Fruit fly (Drosophila melanogaster) whole organism, embryonic: ENCODE results near the gene Tep4.
A peak's percentile ranks its signal among the peaks of the same experiment; 100 is the strongest.

Source experiments
- Adf1 ChIP-seq: fragments of 200-800 bp; sonication (Bioruptor generic); IDR thresholded peaks from 2 replicates; pipeline ENCODE4 v1.3.6; 2022; ENCODE audit warnings: missing biosample characterization, missing genetic modification characterization
- Atf6 ChIP-seq: fragments of 200-800 bp; sonication (Bioruptor generic); IDR thresholded peaks from 2 replicates; pipeline ENCODE4 v1.3.6; 2022; ENCODE audit warnings: missing biosample characterization, missing genetic modification characterization
- CG11456 ChIP-seq: fragments of 200-800 bp; sonication (Bioruptor generic); IDR thresholded peaks from 3 replicates; pipeline ENCODE4 v1.3.6; 2022; ENCODE audit warnings: missing biosample characterization, missing genetic modification characterization
- CG11696 ChIP-seq: fragments of 200-800 bp; sonication (Bioruptor generic); IDR thresholded peaks from 2 replicates; pipeline ENCODE4 v1.3.6; 2022; ENCODE audit warnings: missing biosample characterization, missing genetic modification characterization
- CG12299 ChIP-seq: fragments of 200-800 bp; sonication (Bioruptor generic); optimal IDR thresholded peaks from 2 replicates; lab custom pipeline; 2018; ENCODE audit warnings: missing biosample characterization, mild to moderate bottlenecking, missing genetic modification characterization
- CG13775 ChIP-seq: fragments of 200-800 bp; sonication (Bioruptor generic); optimal IDR thresholded peaks from 3 replicates; lab custom pipeline; 2017; ENCODE audit warnings: missing biosample characterization, mild to moderate bottlenecking, missing genetic modification characterization
- CG14667 ChIP-seq: fragments of 200-800 bp; sonication (Bioruptor generic); IDR thresholded peaks from 2 replicates; pipeline ENCODE4 v1.3.6; 2022; ENCODE audit warnings: missing biosample characterization, missing genetic modification characterization
- CG1792 ChIP-seq: fragments of 200-800 bp; sonication (Bioruptor generic); optimal IDR thresholded peaks from 2 replicates; lab custom pipeline; 2016; ENCODE audit warnings: missing biosample characterization, missing genetic modification characterization
- CG4404 ChIP-seq: fragments of 200-800 bp; sonication (Bioruptor generic); IDR thresholded peaks from 2 replicates; pipeline ENCODE4 v1.3.6; 2022; ENCODE audit warnings: missing biosample characterization, missing genetic modification characterization
- CG6254 ChIP-seq: fragments of 200-800 bp; sonication (Bioruptor generic); optimal IDR thresholded peaks from 3 replicates; lab custom pipeline; 2017; ENCODE audit warnings: mild to moderate bottlenecking, missing biosample characterization, missing genetic modification reagents, missing genetic modification characterization
- CG6854 ChIP-seq: fragments of 200-800 bp; sonication (Bioruptor generic); optimal IDR thresholded peaks from 3 replicates; lab custom pipeline; 2017; ENCODE audit warnings: missing biosample characterization, mild to moderate bottlenecking, missing genetic modification characterization
- CG7271 ChIP-seq: fragments of 200-800 bp; sonication (Bioruptor generic); optimal IDR thresholded peaks from 2 replicates; lab custom pipeline; 2018; ENCODE audit warnings: missing biosample characterization, mild to moderate bottlenecking, missing genetic modification characterization, moderate library complexity
- CG7987 ChIP-seq: fragments of 200-800 bp; sonication (Bioruptor generic); optimal IDR thresholded peaks from 2 replicates; lab custom pipeline; 2018; ENCODE audit warnings: missing biosample characterization, mild to moderate bottlenecking, missing genetic modification characterization, moderate library complexity
- CG8359 ChIP-seq: fragments of 200-800 bp; sonication (Bioruptor generic); optimal IDR thresholded peaks from 2 replicates; lab custom pipeline; 2017; ENCODE audit warnings: missing biosample characterization, mild to moderate bottlenecking, missing genetic modification characterization, borderline replicate concordance
- CG8478 ChIP-seq: fragments of >200 bp; optimal IDR thresholded peaks from 2 replicates; lab custom pipeline; 2018
- CG9876 ChIP-seq: fragments of 200-800 bp; sonication (Bioruptor generic); optimal IDR thresholded peaks from 2 replicates; lab custom pipeline; 2016; ENCODE audit warnings: missing biosample characterization, missing genetic modification characterization
- Chrac-16 ChIP-seq: fragments of 200-800 bp; sonication (Bioruptor generic); optimal IDR thresholded peaks from 3 replicates; lab custom pipeline; 2016; ENCODE audit warnings: missing biosample characterization, missing genetic modification characterization
- CkIIα-i1 ChIP-seq: fragments of 200-800 bp; sonication (Bioruptor generic); IDR thresholded peaks from 2 replicates; pipeline ENCODE4 v1.3.6; 2022; ENCODE audit warnings: missing biosample characterization, missing genetic modification characterization
- CoRest ChIP-seq: fragments of 200-800 bp; sonication (Bioruptor generic); optimal IDR thresholded peaks from 3 replicates; lab custom pipeline; 2018; ENCODE audit warnings: missing biosample characterization, mild to moderate bottlenecking, missing genetic modification characterization, moderate library complexity
- Dbx ChIP-seq: fragments of 200-800 bp; sonication (Bioruptor generic); IDR thresholded peaks from 3 replicates; pipeline ENCODE4 v1.3.6; 2022; ENCODE audit warnings: missing biosample characterization, missing genetic modification characterization
- Dfd ChIP-seq, 2 experiments: fragments of >200 bp; optimal IDR thresholded peaks; 2 replicates each; lab custom pipeline; 2017; ENCODE audit warnings: missing biosample characterization in 2 of 2, missing genetic modification characterization in 2 of 2
- Dip2 ChIP-seq: fragments of 200-800 bp; sonication (Bioruptor generic); IDR thresholded peaks from 2 replicates; pipeline ENCODE4 v1.3.6; 2022; ENCODE audit warnings: missing biosample characterization, missing genetic modification characterization
- Eip74EF ChIP-seq, 2 experiments: fragments of 200-800 bp in 1 of 2; fragments of >200 bp in 1 of 2; sonication (Bioruptor generic) in 1 of 2; optimal IDR thresholded peaks; 2 replicates each; lab custom pipeline; 2017 to 2019; ENCODE audit warnings: missing biosample characterization in 2 of 2, missing genetic modification characterization in 2 of 2, mild to moderate bottlenecking in 1 of 2, moderate library complexity in 1 of 2
- H15 ChIP-seq: fragments of 200-800 bp; sonication (Bioruptor generic); IDR thresholded peaks from 3 replicates; pipeline ENCODE4 v1.3.6; 2022; ENCODE audit warnings: missing biosample characterization, missing genetic modification characterization
- Oaz ChIP-seq: fragments of 200-800 bp; sonication (Bioruptor generic); IDR thresholded peaks from 2 replicates; pipeline ENCODE4 v1.3.6; 2022; ENCODE audit warnings: missing biosample characterization, missing genetic modification characterization
- TFAM ChIP-seq: fragments of 200-800 bp; sonication (Bioruptor generic); optimal IDR thresholded peaks from 2 replicates; lab custom pipeline; 2017; ENCODE audit warnings: missing biosample characterization, missing genetic modification characterization, inconsistent platforms
- Trl ChIP-seq, 3 experiments: fragments of >200 bp in 2 of 3; fragments of 200-800 bp in 1 of 3; sonication (Bioruptor generic) in 1 of 3; optimal IDR thresholded peaks; 2 replicates in 1 of 3; 3 replicates in 2 of 3; lab custom pipeline; 2016 to 2017; ENCODE audit warnings: missing biosample characterization in 1 of 3, missing genetic modification characterization in 1 of 3
- al ChIP-seq: fragments of 200-800 bp; sonication (Bioruptor generic); IDR thresholded peaks from 2 replicates; pipeline ENCODE4 v1.3.6; 2022; ENCODE audit warnings: missing biosample characterization, missing genetic modification characterization
- amos ChIP-seq: fragments of 200-800 bp; sonication (Bioruptor generic); IDR thresholded peaks from 2 replicates; pipeline ENCODE4 v1.3.6; 2022; ENCODE audit warnings: missing biosample characterization, missing genetic modification characterization; ENCODE audit not compliant: partially characterized antibody
- ap ChIP-seq: fragments of 200-800 bp; sonication (Bioruptor generic); IDR thresholded peaks from 2 replicates; pipeline ENCODE4 v1.3.6; 2022; ENCODE audit warnings: missing biosample characterization, missing genetic modification characterization
- ara ChIP-seq: fragments of 200-800 bp; sonication (Bioruptor generic); IDR thresholded peaks from 2 replicates; pipeline ENCODE4 v1.3.6; 2022; ENCODE audit warnings: missing biosample characterization, missing genetic modification characterization
- cato ChIP-seq: fragments of 200-800 bp; sonication (Bioruptor generic); optimal IDR thresholded peaks from 2 replicates; lab custom pipeline; 2016; ENCODE audit warnings: missing biosample characterization, missing genetic modification characterization, borderline replicate concordance
- crol ChIP-seq: fragments of 200-800 bp; sonication (Bioruptor generic); IDR thresholded peaks from 2 replicates; pipeline ENCODE4 v1.3.6; 2022; ENCODE audit warnings: missing biosample characterization, missing genetic modification characterization
- danr ChIP-seq: fragments of 200-800 bp; sonication (Bioruptor generic); IDR thresholded peaks from 2 replicates; pipeline ENCODE4 v1.3.6; 2022; ENCODE audit warnings: missing biosample characterization, missing genetic modification characterization
- fd102C ChIP-seq: fragments of 200-800 bp; sonication (Bioruptor generic); optimal IDR thresholded peaks from 2 replicates; lab custom pipeline; 2018; ENCODE audit warnings: missing biosample characterization, mild to moderate bottlenecking, missing genetic modification characterization, moderate library complexity
- gcm ChIP-seq: fragments of 200-800 bp; sonication (Bioruptor generic); optimal IDR thresholded peaks from 2 replicates; lab custom pipeline; 2019; ENCODE audit warnings: missing biosample characterization, mild to moderate bottlenecking, missing genetic modification characterization, moderate library complexity
- gsb-n ChIP-seq: fragments of 200-800 bp; sonication (Bioruptor generic); optimal IDR thresholded peaks from 3 replicates; lab custom pipeline; 2018; ENCODE audit warnings: missing biosample characterization, mild to moderate bottlenecking, missing genetic modification characterization
- hkb ChIP-seq, 2 experiments: fragments of 200-800 bp in 1 of 2; fragments of >200 bp in 1 of 2; sonication (Bioruptor generic) in 1 of 2; IDR thresholded peaks in 1 of 2; optimal IDR thresholded peaks in 1 of 2; 2 replicates each; pipeline versions ENCODE4 v1.3.6 to Lab custom; 2017 to 2022; ENCODE audit warnings: missing biosample characterization in 1 of 2, missing genetic modification characterization in 1 of 2
- klu ChIP-seq: fragments of 200-800 bp; sonication (Bioruptor generic); IDR thresholded peaks from 2 replicates; pipeline ENCODE4 v1.3.6; 2022; ENCODE audit warnings: missing biosample characterization, missing genetic modification characterization
- luna ChIP-seq: fragments of 200-800 bp; sonication (Bioruptor generic); optimal IDR thresholded peaks from 2 replicates; lab custom pipeline; 2016; ENCODE audit warnings: missing biosample characterization, missing genetic modification characterization
- nerfin-1 ChIP-seq: fragments of 200-800 bp; sonication (Bioruptor generic); optimal IDR thresholded peaks from 3 replicates; lab custom pipeline; 2019; ENCODE audit warnings: missing biosample characterization, mild to moderate bottlenecking, missing genetic modification characterization, moderate library complexity
- pho ChIP-seq: fragments of 200-800 bp; sonication (Bioruptor generic); optimal IDR thresholded peaks from 2 replicates; lab custom pipeline; 2016; ENCODE audit warnings: missing biosample characterization, missing genetic modification characterization
- rib ChIP-seq: fragments of 200-800 bp; sonication (Bioruptor generic); IDR thresholded peaks from 2 replicates; pipeline ENCODE4 v1.3.6; 2022; ENCODE audit warnings: missing biosample characterization, missing genetic modification characterization
- run ChIP-seq: fragments of 200-800 bp; sonication (Bioruptor generic); optimal IDR thresholded peaks from 3 replicates; lab custom pipeline; 2018; ENCODE audit warnings: missing biosample characterization, mild to moderate bottlenecking, missing genetic modification characterization
- sens-2 ChIP-seq: fragments of 200-800 bp; sonication (Bioruptor generic); IDR thresholded peaks from 2 replicates; pipeline ENCODE4 v1.3.6; 2022; ENCODE audit warnings: missing biosample characterization, missing genetic modification characterization
- sim ChIP-seq: fragments of 200-800 bp; sonication (Bioruptor generic); IDR thresholded peaks from 2 replicates; pipeline ENCODE4 v1.3.6; 2022; ENCODE audit warnings: missing biosample characterization, missing genetic modification characterization
- sna ChIP-seq: fragments of 200-800 bp; sonication (Bioruptor generic); IDR thresholded peaks from 2 replicates; pipeline ENCODE4 v1.3.6; 2022; ENCODE audit warnings: missing biosample characterization, missing genetic modification characterization; ENCODE audit not compliant: partially characterized antibody
- tio ChIP-seq: fragments of 200-800 bp; sonication (Bioruptor generic); optimal IDR thresholded peaks from 2 replicates; lab custom pipeline; 2017; ENCODE audit warnings: missing biosample characterization, missing genetic modification characterization, inconsistent platforms
- tup ChIP-seq: fragments of 200-800 bp; sonication (Bioruptor generic); optimal IDR thresholded peaks from 2 replicates; lab custom pipeline; 2016; ENCODE audit warnings: missing biosample characterization, mild to moderate bottlenecking, missing genetic modification characterization, moderate library complexity

The Tep4 gene

dm6 chr2L:19572496-19573317 lies 24.4 kb downstream of the Tep4 start (continued):
- TF ChIP-seq rib (GFP tag; lab: Robert Waterston, UW) (no peak), luna (GFP tag; lab: Kevin White, UChicago) (no peak), sim (GFP tag; lab: Robert Waterston, UW) (no peak), Dbx (GFP tag; lab: Robert Waterston, UW) (peak; percentile 74; the same call in 1 of the 3 replicates), tup (GFP tag; lab: Kevin White, UChicago) (peak; percentile 20), gsb-n (tag; lab: Kevin White, UChicago) (peak; percentile 60), CkIIα-i1 (GFP tag; lab: Robert Waterston, UW) (no peak), Oaz (no peak), nerfin-1 (tag; lab: Kevin White, UChicago) (no peak), crol (GFP tag; lab: Robert Waterston, UW) (peak; percentile 59; the same call in 1 of the 2 replicates), CG8359 (GFP tag; lab: Kevin White, UChicago) (no peak), CG7987 (GFP tag; lab: Kevin White, UChicago) (no peak), CG12299 (tag; lab: Kevin White, UChicago) (peak; percentile 66), sna (GFP tag; lab: Robert Waterston, UW) (no peak), CG8478 (no peak), Trl (optimal IDR thresholded peaks at IDR 0.05; lab: Kevin White, UChicago) (peak; percentile 86 to 94), Trl (GFP tag; optimal IDR thresholded peaks at IDR 0.05; lab: Kevin White, UChicago) (peak; percentile 55), CG14667 (GFP tag; lab: Robert Waterston, UW) (peak; percentile 43; the same call in 1 of the 2 replicates), CG11696 (GFP tag; lab: Robert Waterston, UW) (no peak), CG9876 (no peak), ap (GFP tag; lab: Robert Waterston, UW) (no peak), klu (GFP tag; lab: Robert Waterston, UW) (no peak), CG11456 (GFP tag; lab: Robert Waterston, UW) (no peak; the same call in 2 of the 3 replicates), cato (GFP tag; lab: Kevin White, UChicago) (no peak), Chrac-16 (GFP tag; lab: Kevin White, UChicago) (peak; percentile 20), al (GFP tag; lab: Robert Waterston, UW) (no peak), Dfd (GFP tag; optimal IDR thresholded peaks at IDR 0.05; lab: Kevin White, UChicago) (no peak), run (no peak), CG13775 (peak; percentile 74), fd102C (GFP tag; lab: Kevin White, UChicago) (no peak), hkb (optimal IDR thresholded peaks at IDR 0.05; lab: Kevin White, UChicago) (no peak), hkb (GFP tag; IDR thresholded peaks at IDR 0.05; lab: Robert Waterston, UW) (peak; percentile 72), CG7271 (tag; lab: Kevin White, UChicago) (no peak), Dip2 (GFP tag; lab: Robert Waterston, UW) (no peak), pho (GFP tag; lab: Kevin White, UChicago) (peak; percentile 65), TFAM (GFP tag; lab: Kevin White, UChicago) (no peak), tio (GFP tag; lab: Kevin White, UChicago) (peak; percentile 63), sens-2 (GFP tag; lab: Robert Waterston, UW) (no peak), H15 (GFP tag; lab: Robert Waterston, UW) (no peak), CG4404 (GFP tag; lab: Robert Waterston, UW) (peak; percentile 48), gcm (peak; percentile 67), Eip74EF (GFP tag; optimal IDR thresholded peaks at IDR 0.05; lab: Kevin White, UChicago) (peak in 1 of 2 experiments; percentile 66), CG6254 (GFP tag; lab: Kevin White, UChicago) (peak; percentile 68), danr (no peak), CG1792 (GFP tag; lab: Kevin White, UChicago) (no peak), Atf6 (peak; percentile 65), amos (GFP tag; lab: Robert Waterston, UW) (peak; percentile 14; the same call in 1 of the 2 replicates), ara (peak; percentile 51; the same call in 1 of the 2 replicates), CoRest (tag; lab: Kevin White, UChicago) (peak; percentile 75), Adf1 (GFP tag; lab: Robert Waterston, UW) (no peak; the same call in 1 of the 2 replicates), CG6854 (GFP tag; lab: Kevin White, UChicago) (peak; percentile 51)
